Worm (Caenorhabditis elegans) whole organism, midembryonic: ENCODE measurements around the gene srz-103.
A peak's percentile ranks its signal among the peaks of the same experiment; 100 is the strongest.

Experiments
- T22C8.4 ChIP-seq: fragments of 200-800 bp; sonication (Bioruptor generic); IDR thresholded peaks from 2 replicates; pipeline ENCODE4 v1.3.6; 2022; ENCODE audit warnings: missing genetic modification characterization, missing compliant biosample characterization
- cog-1 ChIP-seq: sonication (generic microtip); optimal IDR thresholded peaks from 2 replicates; lab custom pipeline; 2016; ENCODE audit warnings: missing genetic modification characterization, missing compliant biosample characterization
- flt-1 ChIP-seq: fragments of 200-800 bp; sonication (Bioruptor generic); IDR thresholded peaks from 2 replicates; pipeline ENCODE4 v1.3.6; 2022; ENCODE audit warnings: missing genetic modification characterization, missing compliant biosample characterization
- klf-2 ChIP-seq: fragments of 200-800 bp; sonication (Bioruptor generic); conservative IDR thresholded peaks from 2 replicates; pipeline ENCODE4 v1.3.6; 2022; ENCODE audit warnings: missing genetic modification reagents, missing genetic modification characterization, missing compliant biosample characterization
- med-1 ChIP-seq: sonication (generic microtip); optimal IDR thresholded peaks from 2 replicates; lab custom pipeline; 2017; ENCODE audit warnings: missing genetic modification characterization, mild to moderate bottlenecking, missing compliant biosample characterization, antibody characterized with exemption, missing genetic modification reagents; ENCODE audit not compliant: insufficient read depth
- ref-1 ChIP-seq: fragments of 200-800 bp; sonication (Bioruptor generic); conservative IDR thresholded peaks from 2 replicates; pipeline ENCODE4 v1.3.6; 2022; ENCODE audit warnings: missing genetic modification reagents, missing genetic modification characterization, missing compliant biosample characterization
- tab-1 ChIP-seq: fragments of 200-800 bp; sonication (Bioruptor generic); IDR thresholded peaks from 2 replicates; pipeline ENCODE4 v1.3.6; 2022; ENCODE audit warnings: missing genetic modification characterization, missing compliant biosample characterization
- ztf-23 ChIP-seq: fragments of 200-800 bp; sonication (Bioruptor generic); IDR thresholded peaks from 2 replicates; pipeline ENCODE4 v1.3.6; 2022; ENCODE audit warnings: missing genetic modification reagents, missing genetic modification characterization, missing compliant biosample characterization
- ztf-29 ChIP-seq: fragments of 200-800 bp; sonication (Bioruptor generic); IDR thresholded peaks from 2 replicates; pipeline ENCODE4 v1.3.6; 2022; ENCODE audit warnings: missing genetic modification reagents, missing genetic modification characterization, missing compliant biosample characterization

Gene srz-103

DNA sequence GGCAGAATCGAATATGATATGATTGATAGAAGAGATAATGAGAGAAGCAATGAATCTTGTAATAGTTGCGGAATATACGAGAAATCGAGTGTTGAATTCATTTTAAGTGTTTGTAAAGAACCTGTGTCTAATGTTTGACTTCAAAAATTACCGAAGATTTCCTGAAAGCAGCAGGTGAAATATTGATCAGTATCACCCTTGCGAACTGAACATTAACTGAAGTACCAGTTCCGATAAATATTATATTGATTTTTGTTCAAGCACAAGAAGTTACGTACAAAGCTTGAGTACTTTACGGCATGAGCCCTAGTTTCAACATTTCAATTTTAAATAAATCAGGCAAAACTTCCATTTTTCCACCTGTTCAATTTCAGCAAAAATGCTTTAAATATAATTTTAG is at the start of gene srz-103:
Gene srz-103, minus strand, starts transcription at position 101 of the 400 bp plus-strand sequence.
- TF ChIP-seq klf-2 (GFP tag; lab: Robert Waterston, UW) = no peak
- no peak for TF ChIP-seq tab-1
- no peak for TF ChIP-seq ztf-29 (GFP tag; lab: Robert Waterston, UW)
- no peak for TF ChIP-seq T22C8.4 (GFP tag; lab: Robert Waterston, UW)
- no peak for TF ChIP-seq ztf-23 (GFP tag; lab: Robert Waterston, UW)
- TF ChIP-seq cog-1 (tag; lab: Kevin White, UChicago) = no peak
- no peak for TF ChIP-seq med-1 (GFP tag; lab: Kevin White, UChicago)
- no peak for TF ChIP-seq ref-1 (GFP tag; lab: Robert Waterston, UW)
- TF ChIP-seq flt-1 = no peak

DNA sequence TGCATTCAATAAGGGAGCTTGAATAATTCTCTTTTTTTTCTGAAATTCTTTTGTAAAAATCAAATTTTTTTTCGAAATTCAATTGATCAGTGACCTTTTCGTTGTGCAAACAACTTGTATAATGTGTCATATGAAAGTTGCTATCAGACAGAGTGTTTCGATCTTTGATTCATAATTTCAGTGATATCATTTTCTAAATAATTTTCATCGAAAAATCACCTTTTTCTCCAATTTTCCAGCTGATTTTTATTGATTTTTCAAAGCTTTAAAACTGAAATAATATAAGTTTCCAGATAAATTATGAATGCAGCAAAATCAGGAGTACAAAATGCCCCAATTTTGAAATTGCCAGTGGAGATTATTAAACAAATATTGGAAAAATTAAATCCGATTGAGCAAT is 49.3 kb upstream of the srz-103 start, which contains the start of gene fbxa-127:
Gene fbxa-127, plus strand, starts transcription at position 301 of the 400 bp plus-strand sequence.
- TF ChIP-seq ztf-29 (GFP tag; lab: Robert Waterston, UW) (no peak), cog-1 (tag; lab: Kevin White, UChicago) (no peak), ztf-23 (GFP tag; lab: Robert Waterston, UW) (no peak), tab-1 (no peak), T22C8.4 (GFP tag; lab: Robert Waterston, UW) (no peak), ref-1 (GFP tag; lab: Robert Waterston, UW) (no peak), klf-2 (GFP tag; lab: Robert Waterston, UW) (no peak)

DNA sequence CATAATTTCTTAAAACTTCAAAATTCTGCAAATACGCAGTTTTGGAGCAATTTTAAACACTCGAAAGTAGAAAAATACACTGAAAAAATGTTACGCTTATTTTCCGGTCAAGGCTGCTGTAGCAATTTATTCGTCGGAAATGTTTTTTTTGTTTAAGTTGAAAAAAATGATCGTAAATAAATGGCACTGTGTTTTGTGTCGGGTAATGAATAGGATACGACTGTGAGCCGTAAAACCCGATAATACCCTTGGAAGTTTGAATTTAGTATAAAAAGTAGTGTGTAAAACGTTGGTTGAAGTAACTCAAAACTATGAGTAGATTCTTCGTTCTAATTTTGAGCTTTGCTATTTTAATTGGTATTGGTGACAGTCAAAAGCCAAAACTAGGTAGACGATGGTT is 47.8 kb upstream of the srz-103 start, which contains the start of gene T25E12.14:
Gene T25E12.14, plus strand, starts transcription at position 301 of the 400 bp plus-strand sequence.
- no peak for TF ChIP-seq klf-2 (GFP tag; lab: Robert Waterston, UW)
- no peak for TF ChIP-seq med-1 (GFP tag; lab: Kevin White, UChicago)
- no peak for TF ChIP-seq T22C8.4 (GFP tag; lab: Robert Waterston, UW)
- no peak for TF ChIP-seq ztf-23 (GFP tag; lab: Robert Waterston, UW)
- TF ChIP-seq flt-1 = no peak
- no peak for TF ChIP-seq ref-1 (GFP tag; lab: Robert Waterston, UW)
- TF ChIP-seq tab-1 = no peak
- TF ChIP-seq ztf-29 (GFP tag; lab: Robert Waterston, UW) = no peak
- TF ChIP-seq cog-1 (tag; lab: Kevin White, UChicago) = no peak

DNA sequence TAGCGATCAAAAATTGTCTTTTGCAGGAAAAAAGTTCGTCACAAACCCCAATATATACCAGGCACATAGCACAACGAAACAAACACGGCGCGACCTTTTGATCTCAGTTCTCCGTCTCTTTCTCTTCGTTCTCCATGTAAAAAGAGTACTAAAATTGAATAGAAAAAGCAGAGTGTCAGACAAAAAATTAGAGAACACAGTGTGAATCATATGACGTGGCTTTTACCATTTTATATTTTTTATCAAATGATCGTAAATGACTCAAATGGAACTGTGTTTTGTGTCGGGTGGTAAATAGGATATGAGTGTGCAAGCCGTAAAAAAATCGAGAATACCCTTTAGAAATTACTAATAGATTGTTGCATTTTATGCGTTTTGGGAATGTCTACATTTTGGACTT is 46.8 kb upstream of the srz-103 start:
- TF ChIP-seq klf-2 (GFP tag; lab: Robert Waterston, UW) = no peak
- no peak for TF ChIP-seq T22C8.4 (GFP tag; lab: Robert Waterston, UW)
- TF ChIP-seq tab-1 = no peak
- no peak for TF ChIP-seq ztf-23 (GFP tag; lab: Robert Waterston, UW)
- TF ChIP-seq ref-1 (GFP tag; lab: Robert Waterston, UW) = no peak
- no peak for TF ChIP-seq flt-1
- no peak for TF ChIP-seq ztf-29 (GFP tag; lab: Robert Waterston, UW)
- no peak for TF ChIP-seq cog-1 (tag; lab: Kevin White, UChicago)
- no peak for TF ChIP-seq med-1 (GFP tag; lab: Kevin White, UChicago)

DNA sequence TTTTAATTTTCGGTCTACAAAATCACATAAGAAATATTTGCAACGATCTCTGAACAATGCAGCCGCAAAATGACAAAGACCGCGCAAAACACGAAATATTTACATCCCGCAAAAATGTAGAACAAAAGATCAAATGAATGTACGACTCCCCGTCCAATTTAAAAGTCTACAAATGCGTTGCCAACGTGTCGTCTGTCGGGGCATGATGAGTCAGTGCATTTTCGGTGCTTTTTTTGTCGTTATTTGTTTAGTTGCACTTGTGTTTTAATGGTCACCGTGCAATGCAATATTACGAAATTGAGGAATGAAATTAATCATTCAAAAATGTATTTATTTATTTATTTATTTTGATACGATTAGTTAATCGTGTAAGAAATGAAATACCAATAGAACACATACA is 45.4 kb upstream of the srz-103 start:
- TF ChIP-seq ztf-29 (GFP tag; lab: Robert Waterston, UW) = no peak
- no peak for TF ChIP-seq ref-1 (GFP tag; lab: Robert Waterston, UW)
- TF ChIP-seq cog-1 (tag; lab: Kevin White, UChicago) = no peak

DNA sequence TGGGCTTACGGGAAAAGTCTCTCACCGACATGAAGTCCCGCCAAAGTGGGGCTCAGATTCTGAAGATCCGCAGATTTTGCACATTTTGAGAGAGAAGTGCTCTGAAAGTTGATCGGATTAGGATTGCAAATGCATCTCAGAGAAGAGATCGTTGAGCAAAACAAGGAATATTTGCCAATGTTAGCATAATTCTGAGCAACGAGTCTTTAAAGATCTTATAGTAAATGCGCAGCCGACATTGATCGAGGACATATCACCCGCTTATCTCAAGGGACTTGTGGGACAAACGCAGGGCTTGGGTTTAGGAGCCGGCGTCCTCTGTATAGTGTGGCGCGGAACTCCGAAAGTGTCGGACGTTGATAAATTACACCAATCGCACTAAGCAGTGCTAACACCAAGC is 44.6 kb upstream of the srz-103 start, which contains the start of gene nhr-112:
Gene nhr-112, minus strand, starts transcription at position 101 of the 400 bp plus-strand sequence.
- no peak for TF ChIP-seq T22C8.4 (GFP tag; lab: Robert Waterston, UW)
- TF ChIP-seq ref-1 (GFP tag; lab: Robert Waterston, UW) = no peak
- TF ChIP-seq ztf-29 (GFP tag; lab: Robert Waterston, UW) = no peak
- no peak for TF ChIP-seq flt-1
- TF ChIP-seq med-1 (GFP tag; lab: Kevin White, UChicago) = no peak

DNA sequence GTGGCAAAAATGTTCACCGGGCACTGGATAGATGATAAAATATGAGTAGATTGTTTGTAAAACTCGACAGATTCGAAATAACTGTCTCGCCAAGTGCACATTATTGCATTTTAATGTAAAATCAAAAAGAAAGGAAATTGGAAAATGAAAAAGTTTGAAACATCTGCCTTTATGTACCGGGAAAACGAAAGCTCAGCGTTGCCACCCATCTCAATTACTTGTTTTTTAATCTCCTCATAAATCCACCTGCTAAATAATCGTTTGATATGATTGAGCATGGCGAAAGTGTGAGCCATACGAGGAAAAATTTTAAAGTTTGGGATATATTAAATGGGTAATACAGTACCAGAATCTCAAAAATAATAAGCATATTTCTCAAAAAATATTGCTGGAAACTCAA is 37.4 kb upstream of the srz-103 start, which contains the start of gene srh-137:
Gene srh-137, minus strand, starts transcription at position 101 of the 400 bp plus-strand sequence.
- no peak for TF ChIP-seq T22C8.4 (GFP tag; lab: Robert Waterston, UW)
- TF ChIP-seq tab-1 = no peak
- TF ChIP-seq ztf-29 (GFP tag; lab: Robert Waterston, UW) = no peak
- TF ChIP-seq klf-2 (GFP tag; lab: Robert Waterston, UW) = no peak
- no peak for TF ChIP-seq med-1 (GFP tag; lab: Kevin White, UChicago)
- TF ChIP-seq ztf-23 (GFP tag; lab: Robert Waterston, UW) = no peak
- TF ChIP-seq flt-1 = no peak
- no peak for TF ChIP-seq cog-1 (tag; lab: Kevin White, UChicago)
- no peak for TF ChIP-seq ref-1 (GFP tag; lab: Robert Waterston, UW)

DNA sequence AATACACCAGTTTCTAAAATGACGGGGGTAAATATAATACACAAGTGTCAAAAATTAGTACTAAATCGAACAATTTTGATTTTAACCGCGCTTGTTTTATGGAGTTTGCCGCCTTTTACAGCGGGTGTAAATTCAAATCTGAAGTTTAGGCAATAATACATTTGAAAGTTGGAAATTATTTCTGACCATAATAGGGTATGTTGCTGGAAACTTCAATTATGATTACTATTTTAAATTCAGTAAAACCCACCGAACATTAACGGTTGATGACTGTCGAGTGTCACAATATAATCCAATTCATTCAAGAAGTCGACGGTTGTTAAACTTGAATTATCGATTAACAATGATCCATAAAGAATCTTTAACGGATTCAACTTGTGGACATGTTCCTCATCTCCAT is 34.7 kb upstream of the srz-103 start:
- no peak for TF ChIP-seq cog-1 (tag; lab: Kevin White, UChicago)

DNA sequence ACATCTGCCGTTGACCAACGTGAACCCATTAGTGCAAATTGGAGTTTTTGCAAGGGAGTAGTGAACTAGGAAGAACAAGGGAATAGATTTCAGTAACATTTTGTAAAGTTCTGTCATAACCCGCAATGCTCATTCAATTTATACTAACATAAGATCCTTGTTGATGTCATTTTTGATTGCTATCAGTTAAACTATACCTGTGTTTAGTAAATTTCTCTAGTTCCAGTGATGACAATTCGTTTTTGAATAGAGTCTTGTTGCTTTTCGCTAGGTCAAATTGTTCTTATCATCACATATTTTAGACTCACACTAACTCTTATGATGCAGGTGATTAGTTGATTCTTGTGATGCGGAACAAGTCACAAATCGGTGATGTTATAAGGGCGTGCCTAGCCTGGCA is 27.4 kb upstream of the srz-103 start, which contains the start of gene clec-9:
Gene clec-9, minus strand, starts transcription at position 101 of the 400 bp plus-strand sequence.
- TF ChIP-seq cog-1 (tag; lab: Kevin White, UChicago) = no peak
- no peak for TF ChIP-seq flt-1
- TF ChIP-seq ztf-29 (GFP tag; lab: Robert Waterston, UW) = no peak
- TF ChIP-seq tab-1 = no peak
- TF ChIP-seq ref-1 (GFP tag; lab: Robert Waterston, UW) = no peak
- no peak for TF ChIP-seq med-1 (GFP tag; lab: Kevin White, UChicago)
- TF ChIP-seq ztf-23 (GFP tag; lab: Robert Waterston, UW) = no peak
- TF ChIP-seq klf-2 (GFP tag; lab: Robert Waterston, UW) = no peak
- TF ChIP-seq T22C8.4 (GFP tag; lab: Robert Waterston, UW) = no peak

DNA sequence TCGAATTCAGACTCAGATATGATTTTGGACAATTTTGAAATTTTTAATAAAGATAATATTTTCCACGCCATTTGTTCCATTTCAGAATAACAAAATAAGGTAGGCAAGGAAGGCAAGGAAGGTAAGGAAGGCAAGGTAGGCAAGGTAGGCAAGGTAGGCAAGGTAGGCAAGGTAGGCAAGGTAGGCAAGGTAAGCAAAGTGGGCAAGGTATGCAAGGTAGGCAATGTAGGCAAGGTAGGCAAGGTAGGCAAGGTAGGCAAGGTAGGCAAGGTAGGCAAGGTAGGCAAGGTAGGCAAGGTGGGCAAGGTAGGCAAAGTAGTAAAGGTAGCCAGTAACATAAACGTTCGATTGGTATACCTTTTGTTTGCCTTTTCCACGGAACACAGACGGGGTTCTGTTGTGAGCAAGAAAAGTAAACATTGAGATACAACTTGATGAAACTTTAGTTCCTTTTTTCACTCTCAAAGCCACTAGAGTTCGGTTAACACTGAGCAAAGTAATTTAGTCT is 20.7 kb upstream of the srz-103 start, which contains the start of gene Y70C5C.1:
Gene Y70C5C.1, plus strand, starts transcription at position 458 of the 508 bp plus-strand sequence.
- TF ChIP-seq klf-2 (GFP tag; lab: Robert Waterston, UW) (no peak), ztf-23 (GFP tag; lab: Robert Waterston, UW) (peak; percentile 67), flt-1 (peak; percentile 73; the same call in 1 of the 2 replicates)
